Worm (Caenorhabditis elegans) whole organism, L2 larva: ENCODE results near the gene wrt-5.
A peak's percentile ranks its signal among the peaks of the same experiment; 100 is the strongest.

ENCODE experiments used
- C34F6.9 ChIP-seq: fragments of 150-350 bp; optimal IDR thresholded peaks from 2 replicates; lab custom pipeline; 2014; ENCODE audit warnings: missing biosample characterization, missing genetic modification characterization
- R02D3.7 ChIP-seq: fragments of 150-350 bp; optimal IDR thresholded peaks from 2 replicates; lab custom pipeline; 2014; ENCODE audit warnings: missing biosample characterization, missing genetic modification characterization
- ZK546.5 ChIP-seq: sonication (generic microtip); optimal IDR thresholded peaks from 2 replicates; lab custom pipeline; 2017; ENCODE audit warnings: missing biosample characterization, missing genetic modification characterization
- alr-1 ChIP-seq: fragments of 150-350 bp; optimal IDR thresholded peaks from 2 replicates; lab custom pipeline; 2014; ENCODE audit warnings: missing biosample characterization, missing genetic modification characterization
- ama-1 ChIP-seq: fragments of 150-350 bp; optimal IDR thresholded peaks from 2 replicates; lab custom pipeline; 2018; ENCODE audit warnings: inconsistent platforms
- ceh-16 ChIP-seq: fragments of 150-350 bp; optimal IDR thresholded peaks from 2 replicates; lab custom pipeline; 2014; ENCODE audit warnings: missing biosample characterization, missing genetic modification characterization
- ceh-82 ChIP-seq: fragments of 150-350 bp; optimal IDR thresholded peaks from 2 replicates; lab custom pipeline; 2014; ENCODE audit warnings: missing biosample characterization, missing genetic modification characterization
- egl-27 ChIP-seq: sonication (generic microtip); optimal IDR thresholded peaks from 3 replicates; lab custom pipeline; 2017; ENCODE audit warnings: missing biosample characterization, missing genetic modification reagents, missing genetic modification characterization
- elt-1 ChIP-seq: fragments of 150-350 bp; optimal IDR thresholded peaks from 2 replicates; lab custom pipeline; 2014; ENCODE audit warnings: missing biosample characterization, missing genetic modification characterization
- fos-1 ChIP-seq: fragments of 150-350 bp; optimal IDR thresholded peaks from 2 replicates; lab custom pipeline; 2014; ENCODE audit warnings: missing biosample characterization, missing genetic modification characterization
- lin-11 ChIP-seq: fragments of 150-350 bp; sonication (generic microtip); optimal IDR thresholded peaks from 2 replicates; lab custom pipeline; 2014; ENCODE audit warnings: missing biosample characterization, missing genetic modification characterization, inconsistent platforms, mixed read lengths
- lin-13 ChIP-seq: fragments of 150-350 bp; optimal IDR thresholded peaks from 2 replicates; lab custom pipeline; 2014; ENCODE audit warnings: missing biosample characterization, missing genetic modification reagents, missing genetic modification characterization
- lin-39 ChIP-seq: fragments of 150-350 bp; optimal IDR thresholded peaks from 2 replicates; lab custom pipeline; 2014; ENCODE audit warnings: missing biosample characterization, missing genetic modification reagents, missing genetic modification characterization
- lsy-2 ChIP-seq, 2 experiments: fragments of 150-350 bp in 1 of 2; sonication (generic microtip) in 1 of 2; optimal IDR thresholded peaks; 2 replicates each; lab custom pipeline; 2014 to 2017; ENCODE audit warnings: missing biosample characterization in 2 of 2, missing genetic modification characterization in 2 of 2
- nhr-10 ChIP-seq: sonication (generic microtip); optimal IDR thresholded peaks from 2 replicates; lab custom pipeline; 2017; ENCODE audit warnings: missing biosample characterization, missing genetic modification characterization
- nhr-11 ChIP-seq: fragments of 150-350 bp; optimal IDR thresholded peaks from 2 replicates; lab custom pipeline; 2014; ENCODE audit warnings: missing biosample characterization, missing genetic modification characterization
- nhr-12 ChIP-seq: fragments of 150-350 bp; optimal IDR thresholded peaks from 2 replicates; lab custom pipeline; 2014; ENCODE audit warnings: missing biosample characterization, missing genetic modification characterization
- nhr-129 ChIP-seq: fragments of 150-350 bp; optimal IDR thresholded peaks from 2 replicates; lab custom pipeline; 2014; ENCODE audit warnings: missing biosample characterization, missing genetic modification characterization
- nhr-21 ChIP-seq: fragments of 150-350 bp; optimal IDR thresholded peaks from 2 replicates; lab custom pipeline; 2014; ENCODE audit warnings: missing biosample characterization, missing genetic modification characterization
- nhr-23 ChIP-seq: fragments of 150-350 bp; optimal IDR thresholded peaks from 2 replicates; lab custom pipeline; 2014; ENCODE audit warnings: missing biosample characterization, missing genetic modification reagents, missing genetic modification characterization
- nhr-237 ChIP-seq: fragments of 150-350 bp; optimal IDR thresholded peaks from 2 replicates; lab custom pipeline; 2014; ENCODE audit warnings: missing biosample characterization, missing genetic modification characterization
- nhr-25 ChIP-seq: fragments of 150-350 bp; sonication (generic microtip); optimal IDR thresholded peaks from 3 replicates; lab custom pipeline; 2014; ENCODE audit warnings: missing biosample characterization, missing genetic modification characterization
- nhr-6 ChIP-seq: fragments of 150-350 bp; optimal IDR thresholded peaks from 2 replicates; lab custom pipeline; 2014; ENCODE audit warnings: missing biosample characterization, missing genetic modification characterization
- nhr-77 ChIP-seq: fragments of 150-350 bp; optimal IDR thresholded peaks from 2 replicates; lab custom pipeline; 2014; ENCODE audit warnings: missing biosample characterization, missing genetic modification characterization
- sem-4 ChIP-seq: fragments of 150-350 bp; optimal IDR thresholded peaks from 2 replicates; lab custom pipeline; 2014; ENCODE audit warnings: missing biosample characterization, missing genetic modification reagents, missing genetic modification characterization
- skn-1 ChIP-seq: sonication (generic microtip); optimal IDR thresholded peaks from 2 replicates; lab custom pipeline; 2017; ENCODE audit warnings: missing biosample characterization, missing genetic modification characterization
- sma-3 ChIP-seq: sonication (generic microtip); optimal IDR thresholded peaks from 2 replicates; lab custom pipeline; 2016; ENCODE audit warnings: missing genetic modification reagents, missing genetic modification characterization, missing compliant biosample characterization
- sma-9 ChIP-seq, 2 experiments: fragments of 150-350 bp in 1 of 2; sonication (generic microtip) in 1 of 2; optimal IDR thresholded peaks; 2 replicates each; lab custom pipeline; 2014 to 2016; ENCODE audit warnings: missing genetic modification characterization in 2 of 2, mild to moderate bottlenecking in 1 of 2, missing biosample characterization in 1 of 2, missing compliant biosample characterization in 1 of 2, missing genetic modification reagents in 1 of 2, moderate library complexity in 1 of 2
- unc-39 ChIP-seq: fragments of 150-350 bp; optimal IDR thresholded peaks from 2 replicates; lab custom pipeline; 2014; ENCODE audit warnings: missing biosample characterization, missing genetic modification characterization
- unc-62 ChIP-seq: fragments of 150-350 bp; optimal IDR thresholded peaks from 2 replicates; lab custom pipeline; 2014; ENCODE audit warnings: missing biosample characterization, missing genetic modification reagents, missing genetic modification characterization
- zag-1 ChIP-seq: fragments of 150-350 bp; optimal IDR thresholded peaks from 2 replicates; lab custom pipeline; 2014; ENCODE audit warnings: missing biosample characterization, missing genetic modification characterization
- ztf-11 ChIP-seq: sonication (generic microtip); optimal IDR thresholded peaks from 2 replicates; lab custom pipeline; 2017; ENCODE audit warnings: missing biosample characterization, missing genetic modification characterization
- ztf-4 ChIP-seq: fragments of 150-350 bp; optimal IDR thresholded peaks from 2 replicates; lab custom pipeline; 2014; ENCODE audit warnings: missing biosample characterization, missing genetic modification characterization

The wrt-5 gene

DNA sequence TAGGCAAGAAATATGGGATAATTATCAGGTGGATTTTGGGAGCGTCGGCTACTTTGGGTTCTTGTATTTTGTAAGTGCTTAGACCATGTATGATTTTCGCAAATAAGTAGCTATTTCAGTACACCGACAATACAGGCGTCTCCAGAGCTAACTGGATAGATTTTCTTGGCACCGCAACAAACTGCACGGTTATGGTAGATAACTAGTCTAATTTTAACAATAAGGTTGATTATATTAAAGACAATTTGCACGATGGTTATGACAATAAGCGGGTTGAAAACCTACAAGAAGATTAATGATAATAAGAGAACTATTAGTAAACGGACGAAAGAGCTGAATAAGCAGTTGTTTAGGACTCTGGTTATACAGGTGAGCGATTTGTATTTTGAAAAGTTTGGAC is 15.9 kb upstream of the wrt-5 start:
- TF ChIP-seq nhr-77 (tag; lab: Kevin White, UChicago) (no peak), lin-39 (no peak), unc-62 (GFP tag; lab: Kevin White, UChicago) (no peak), C34F6.9 (tag; lab: Kevin White, UChicago) (no peak), ztf-4 (tag; lab: Kevin White, UChicago) (no peak), zag-1 (tag; lab: Kevin White, UChicago) (no peak), nhr-6 (tag; lab: Kevin White, UChicago) (no peak), alr-1 (no peak), lsy-2 (tag; optimal IDR thresholded peaks at IDR 0.05; lab: Kevin White, UChicago) (no peak), ama-1 (lab: Kevin White, UChicago) (no peak), ceh-16 (no peak), ztf-11 (tag; lab: Kevin White, UChicago) (no peak), R02D3.7 (tag; lab: Kevin White, UChicago) (no peak), unc-39 (tag; lab: Kevin White, UChicago) (no peak), nhr-25 (tag; lab: Kevin White, UChicago) (no peak), lin-13 (GFP tag; lab: Kevin White, UChicago) (no peak), nhr-23 (no peak)

DNA sequence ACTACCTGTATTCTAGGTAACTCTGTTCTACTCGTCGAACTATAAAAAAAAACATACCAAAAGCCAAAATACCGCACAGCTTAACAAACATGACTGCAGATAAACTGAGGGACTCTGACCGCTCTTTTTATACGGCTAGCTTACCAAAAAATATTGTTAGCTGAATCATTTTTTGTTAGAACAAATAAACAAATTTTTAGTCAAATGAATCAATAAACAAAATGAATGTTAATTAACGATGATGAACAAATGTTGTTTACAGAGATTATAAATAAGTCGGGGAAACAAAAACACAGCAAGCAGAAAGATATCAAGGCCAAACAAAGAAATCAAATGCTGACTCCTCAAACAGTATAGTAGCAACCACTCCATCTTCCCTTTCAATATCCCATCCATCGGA is 12.1 kb upstream of the wrt-5 start, which contains the start of gene ilys-6:
Gene ilys-6, minus strand, starts transcription at position 101 of the 400 bp plus-strand sequence.
- TF ChIP-seq ama-1 (lab: Kevin White, UChicago) = no peak
- no peak for TF ChIP-seq ZK546.5 (tag; lab: Kevin White, UChicago)
- TF ChIP-seq nhr-6 (tag; lab: Kevin White, UChicago) = no peak
- no peak for TF ChIP-seq sma-9 (GFP tag; optimal IDR thresholded peaks at IDR 0.05; lab: Kevin White, UChicago)
- TF ChIP-seq sma-9 (tag; optimal IDR thresholded peaks at IDR 0.05; lab: Kevin White, UChicago) = no peak
- TF ChIP-seq lin-39 = no peak
- no peak for TF ChIP-seq ceh-16
- TF ChIP-seq, all 48 proteins: peak for 0

DNA sequence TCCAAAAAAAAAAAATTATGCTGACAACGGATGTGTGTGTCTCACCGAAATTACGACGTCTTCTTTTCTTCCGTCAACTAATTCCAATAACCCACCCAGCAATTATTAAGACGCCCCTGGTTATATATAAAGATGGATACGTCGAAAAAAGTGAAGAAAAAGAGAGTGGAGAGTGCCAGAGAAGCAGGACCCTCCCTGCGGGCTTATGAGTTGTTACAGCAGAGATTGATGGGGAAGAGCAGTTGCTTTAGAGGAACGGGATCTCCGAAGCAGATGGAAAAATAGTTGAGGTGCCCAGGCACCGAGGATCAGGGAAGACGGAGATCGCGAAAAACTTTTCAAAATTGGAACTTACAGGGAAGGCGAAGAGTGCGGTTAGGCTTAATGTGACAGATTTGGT is 3.9 kb upstream of the wrt-5 start:
- TF ChIP-seq nhr-11 = no peak
- no peak for TF ChIP-seq unc-62 (GFP tag; lab: Kevin White, UChicago)
- TF ChIP-seq alr-1 = no peak
- TF ChIP-seq sem-4 (tag; lab: Kevin White, UChicago) = no peak
- TF ChIP-seq nhr-21 (tag; lab: Kevin White, UChicago) = no peak
- TF ChIP-seq nhr-77 (tag; lab: Kevin White, UChicago) = no peak
- TF ChIP-seq nhr-25 (tag; lab: Kevin White, UChicago) = no peak
- no peak for TF ChIP-seq egl-27 (tag; lab: Kevin White, UChicago)
- no peak for TF ChIP-seq zag-1 (tag; lab: Kevin White, UChicago)

DNA sequence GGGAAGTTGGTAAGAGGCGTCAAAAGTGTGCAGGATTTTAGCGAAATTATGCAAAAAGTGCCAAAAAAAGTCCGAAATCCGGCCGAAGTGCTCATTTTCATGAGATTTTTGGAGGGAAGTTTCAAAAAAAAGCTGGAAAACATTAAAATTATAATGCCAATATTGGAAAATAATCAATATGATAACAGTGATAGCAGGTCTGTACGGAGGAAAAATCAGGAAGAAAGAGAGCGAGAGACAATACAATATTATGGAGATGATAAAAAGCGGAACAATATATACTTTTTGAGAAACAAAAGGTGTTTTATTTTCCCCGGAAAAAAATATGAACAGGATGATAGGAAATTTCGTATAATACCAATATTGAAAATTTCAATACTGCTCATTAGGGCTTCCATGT is 2.0 kb upstream of the wrt-5 start:
- TF ChIP-seq ceh-82 (tag; lab: Kevin White, UChicago) (no peak), fos-1 (peak; percentile 15), nhr-237 (tag; lab: Kevin White, UChicago) (no peak)

DNA sequence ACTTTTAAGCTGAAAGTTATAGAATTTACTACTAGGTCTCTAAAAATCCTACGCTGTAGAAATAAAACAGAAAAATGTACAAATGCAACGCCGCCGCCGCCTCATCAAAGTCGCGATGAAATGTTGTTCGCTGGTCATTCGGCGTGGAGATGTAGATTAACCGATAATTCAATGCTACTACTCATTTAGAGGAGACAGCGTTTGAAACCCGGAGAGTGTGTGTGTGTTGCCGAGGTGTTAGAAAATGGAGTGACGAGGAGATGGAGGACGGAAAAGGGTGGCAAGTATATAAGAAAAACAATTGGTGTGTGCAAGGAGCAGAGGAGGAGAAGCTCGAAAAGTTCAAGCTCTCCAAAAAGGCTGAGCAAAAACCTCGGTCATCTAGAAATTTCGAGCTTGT is 835 bp upstream of the wrt-5 start:
- TF ChIP-seq nhr-12 (tag; lab: Kevin White, UChicago) = no peak
- TF ChIP-seq lin-11 = no peak
- no peak for TF ChIP-seq skn-1 (tag; lab: Kevin White, UChicago)
- no peak for TF ChIP-seq lin-13 (GFP tag; lab: Kevin White, UChicago)
- TF ChIP-seq alr-1 = no peak
- no peak for TF ChIP-seq nhr-6 (tag; lab: Kevin White, UChicago)
- TF ChIP-seq sma-3 (GFP tag; lab: Kevin White, UChicago) = no peak
- TF ChIP-seq nhr-11 = no peak
- no peak for TF ChIP-seq nhr-129 (tag; lab: Kevin White, UChicago)
- TF ChIP-seq elt-1 (tag; lab: Kevin White, UChicago) = no peak
- no peak for TF ChIP-seq nhr-10
- TF ChIP-seq ztf-11 (tag; lab: Kevin White, UChicago) = no peak
- no peak for TF ChIP-seq nhr-237 (tag; lab: Kevin White, UChicago)
- TF ChIP-seq ceh-16 = no peak
